Fruit fly (Drosophila melanogaster): Measurements from ENCODE around the gene CG13843.

The CG13843 gene

DNA sequence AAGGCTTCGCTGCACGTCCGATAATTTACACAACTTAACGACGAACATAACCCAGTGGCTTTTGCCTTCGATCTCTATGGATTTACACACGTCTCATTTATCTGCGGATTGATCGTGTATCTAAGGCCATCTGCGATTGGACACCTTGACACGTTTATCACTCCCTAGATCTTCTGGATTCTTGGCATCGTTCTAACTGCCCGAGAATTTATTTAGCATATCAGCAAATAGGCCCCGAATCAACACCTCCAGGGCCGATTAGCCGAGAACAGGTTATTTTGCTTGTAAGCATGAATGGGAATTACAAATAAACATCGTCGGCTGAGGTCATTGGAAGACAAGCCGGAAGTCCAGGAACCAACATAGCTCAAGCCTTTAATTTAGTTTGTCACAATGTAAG, 40.8 kb upstream of the CG13843 start:
- TF ChIP-seq CG11762 (GFP tag; optimal IDR thresholded peaks at IDR 0.05; ENCODE audit: insufficient read depth) (no peak), CG8319 (GFP tag; optimal IDR thresholded peaks at IDR 0.05) (no peak), fkh (GFP tag; optimal IDR thresholded peaks at IDR 0.05) (peak; percentile 27)

DNA sequence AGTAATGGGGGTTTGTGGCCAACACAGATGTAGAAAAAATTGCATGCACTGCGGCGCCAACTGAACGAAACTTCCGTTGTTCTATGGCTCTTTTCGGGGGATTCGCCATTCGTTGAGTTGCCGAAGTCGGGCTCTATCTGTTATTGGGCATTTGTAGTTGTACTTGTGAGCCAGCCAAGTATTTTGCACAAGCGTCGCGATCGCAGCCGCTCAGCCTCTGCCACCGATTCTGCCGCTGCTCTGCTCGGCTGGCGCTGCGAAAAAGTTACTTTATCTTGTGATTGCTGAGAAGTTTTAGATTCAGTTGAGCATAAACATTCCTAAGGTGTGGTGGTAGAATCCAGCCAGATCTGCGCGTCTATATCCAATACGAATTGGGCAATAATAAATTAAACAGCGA, 39.4 kb upstream of the CG13843 start, which contains the start of gene CG33110:
CG33110 (plus strand) TSS at position 301 of the 400 bp plus-strand sequence.
- no peak for TF ChIP-seq CG11902 (GFP tag; optimal IDR thresholded peaks at IDR 0.05)
- no peak for TF ChIP-seq CG3919 (GFP tag; optimal IDR thresholded peaks at IDR 0.05)
- TF ChIP-seq dsx (GFP tag; optimal IDR thresholded peaks at IDR 0.05; ENCODE audit: poor library complexity, severe bottlenecking), result no peak
- TF ChIP-seq acj6 (GFP tag; optimal IDR thresholded peaks at IDR 0.05), result no peak
- no peak for TF ChIP-seq spab (GFP tag; optimal IDR thresholded peaks at IDR 0.05)
- no peak for TF ChIP-seq Ets96B (tag; optimal IDR thresholded peaks at IDR 0.05)
- TF ChIP-seq CG6163 (GFP tag; IDR thresholded peaks at IDR 0.05), result no peak
- no peak for TF ChIP-seq CG11762 (GFP tag; optimal IDR thresholded peaks at IDR 0.05; ENCODE audit: insufficient read depth)
- TF ChIP-seq Sox102F (GFP tag; optimal IDR thresholded peaks at IDR 0.05), result no peak
- TF ChIP-seq Hr4 (GFP tag; optimal IDR thresholded peaks at IDR 0.05), result no peak
- no peak for TF ChIP-seq OdsH (GFP tag; optimal IDR thresholded peaks at IDR 0.05)
- no peak for TF ChIP-seq Eip93F (GFP tag; optimal IDR thresholded peaks at IDR 0.05)
- no peak for TF ChIP-seq vri (GFP tag; optimal IDR thresholded peaks at IDR 0.05)
- no peak for TF ChIP-seq Gug (GFP tag; IDR thresholded peaks at IDR 0.05)
- TF ChIP-seq fkh (GFP tag; optimal IDR thresholded peaks at IDR 0.05), result no peak
- TF ChIP-seq Smox (GFP tag; optimal IDR thresholded peaks at IDR 0.05), result no peak
- no peak for TF ChIP-seq CG6854 (GFP tag; optimal IDR thresholded peaks at IDR 0.05)
- TF ChIP-seq pdm3 (GFP tag; optimal IDR thresholded peaks at IDR 0.05), result no peak

DNA sequence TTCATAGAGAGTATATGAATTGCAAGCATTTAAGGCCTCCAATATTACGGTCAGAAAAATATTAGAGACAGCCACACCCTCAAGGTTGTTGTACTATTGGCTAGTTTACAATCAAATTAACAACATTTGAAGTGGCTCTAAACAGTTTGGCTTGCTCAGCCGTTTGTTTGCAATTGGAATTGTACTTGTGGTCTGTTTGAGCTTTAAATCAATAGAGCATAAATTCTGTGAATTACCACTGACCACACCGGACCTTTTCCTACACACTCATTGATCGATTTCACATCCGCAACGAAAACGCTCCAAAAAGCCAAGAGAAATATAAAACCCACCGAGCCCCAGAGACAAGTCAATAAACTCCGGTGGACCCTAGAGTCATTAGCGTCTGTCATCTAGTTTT, 35.7 kb upstream of the CG13843 start:
- TF ChIP-seq fkh (GFP tag; optimal IDR thresholded peaks at IDR 0.05), result peak; percentile 72
- TF ChIP-seq dsx (GFP tag; optimal IDR thresholded peaks at IDR 0.05; ENCODE audit: poor library complexity, severe bottlenecking), result no peak

DNA sequence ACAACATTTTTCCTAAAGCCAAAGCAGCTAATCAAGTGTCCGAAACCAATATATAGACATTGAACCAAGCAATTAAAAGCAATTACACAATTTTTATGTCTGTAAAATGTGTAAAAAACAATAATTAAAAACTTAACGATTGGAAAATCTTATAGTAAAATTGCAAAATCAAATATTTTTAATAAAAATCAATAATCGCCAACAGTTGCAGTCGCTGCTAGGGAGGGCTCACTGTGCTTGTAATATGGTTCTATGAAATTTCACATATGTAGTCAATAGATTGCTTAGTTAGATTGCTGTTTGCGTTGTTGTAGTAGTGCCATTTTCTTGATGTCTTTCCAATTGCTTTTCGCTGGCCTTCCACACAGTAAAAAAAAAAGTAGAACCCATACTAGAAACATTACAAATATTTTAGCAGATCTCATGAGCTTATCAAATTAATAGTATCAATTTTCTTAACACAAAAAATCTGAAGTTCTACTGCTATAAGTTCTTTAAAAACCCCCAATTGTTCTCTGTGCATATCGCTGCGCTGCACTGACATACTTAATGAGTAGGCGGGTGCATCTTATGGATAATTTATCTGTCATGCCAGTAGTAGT, 33.1 kb upstream of the CG13843 start:
- TF ChIP-seq Sox15 (GFP tag; optimal IDR thresholded peaks at IDR 0.05) (no peak), Sox102F (GFP tag; optimal IDR thresholded peaks at IDR 0.05) (no peak), Gug (GFP tag; IDR thresholded peaks at IDR 0.05) (peak; percentile 54), CG6854 (GFP tag; optimal IDR thresholded peaks at IDR 0.05) (no peak), CG9139 (GFP tag; optimal IDR thresholded peaks at IDR 0.05) (no peak), esn (GFP tag; optimal IDR thresholded peaks at IDR 0.05) (no peak), CG11294 (GFP tag; IDR thresholded peaks at IDR 0.05) (peak; percentile 7; the same call in 1 of the 2 replicates), Ets96B (tag; optimal IDR thresholded peaks at IDR 0.05) (no peak), CG32006 (GFP tag; optimal IDR thresholded peaks at IDR 0.05) (peak; percentile 55), net (GFP tag; optimal IDR thresholded peaks at IDR 0.05) (no peak), eg (GFP tag; IDR thresholded peaks at IDR 0.05) (peak; percentile 82), CG11762 (GFP tag; optimal IDR thresholded peaks at IDR 0.05; ENCODE audit: insufficient read depth) (no peak), CG15336 (GFP tag; IDR thresholded peaks at IDR 0.05) (peak; percentile 18; the same call in 1 of the 2 replicates), topi (GFP tag; optimal IDR thresholded peaks at IDR 0.05) (no peak), Hr4 (GFP tag; optimal IDR thresholded peaks at IDR 0.05) (peak; percentile 21), Hr39 (GFP tag; optimal IDR thresholded peaks at IDR 0.05) (no peak), CG34406 (GFP tag; optimal IDR thresholded peaks at IDR 0.05) (no peak), vri (GFP tag; optimal IDR thresholded peaks at IDR 0.05) (no peak), Sox14 (GFP tag; optimal IDR thresholded peaks at IDR 0.05) (no peak), CG6163 (GFP tag; IDR thresholded peaks at IDR 0.05) (peak; percentile 69), CG11902 (GFP tag; optimal IDR thresholded peaks at IDR 0.05) (no peak), pdm3 (GFP tag; optimal IDR thresholded peaks at IDR 0.05) (no peak), dsx (GFP tag; optimal IDR thresholded peaks at IDR 0.05; ENCODE audit: poor library complexity, severe bottlenecking) (no peak), CG3919 (GFP tag; optimal IDR thresholded peaks at IDR 0.05) (peak; percentile 26), Eip78C (GFP tag) (peak; percentile 70), CG16779 (tag; optimal IDR thresholded peaks at IDR 0.05) (no peak), Lpt (GFP tag; optimal IDR thresholded peaks at IDR 0.05) (peak; percentile 32), lz (GFP tag; optimal IDR thresholded peaks at IDR 0.05) (no peak), Eip75B (GFP tag; optimal IDR thresholded peaks at IDR 0.05) (no peak), CG6276 (GFP tag; optimal IDR thresholded peaks at IDR 0.05) (peak; percentile 44)

Measured in whole organism, prepupa.